Worm (Caenorhabditis elegans): Measurements from ENCODE around the gene ptr-24.

DNA sequence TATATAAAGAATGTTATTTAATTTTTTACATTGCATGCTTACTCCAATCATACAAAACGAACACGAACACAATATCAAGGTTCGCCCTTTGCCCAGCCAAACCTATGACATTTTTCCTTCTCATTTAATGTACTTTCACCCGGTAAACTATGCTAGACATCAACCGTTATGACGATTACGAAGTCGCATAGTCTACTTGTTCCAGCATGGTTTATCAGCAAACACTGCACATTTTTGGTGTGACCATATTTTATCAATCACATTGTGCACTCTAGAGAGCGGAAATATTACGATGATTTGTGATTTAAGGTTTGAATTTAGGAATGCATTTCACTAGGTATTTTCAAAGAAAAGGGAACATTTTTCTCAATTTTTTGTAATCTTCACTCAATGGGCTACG lies 22.8 kb downstream of the ptr-24 start:
- TF ChIP-seq unc-39 (tag; optimal IDR thresholded peaks at IDR 0.05) (no peak), mab-5 (tag; optimal IDR thresholded peaks at IDR 0.05) (no peak), unc-62 (GFP tag; optimal IDR thresholded peaks at IDR 0.05) (no peak), nhr-12 (tag; optimal IDR thresholded peaks at IDR 0.05) (no peak), ztf-11 (tag; optimal IDR thresholded peaks at IDR 0.05) (no peak)
